Worm (Caenorhabditis elegans) whole organism, L4/young adult: ENCODE results near the gene ZC404.16.

Experiments used
- W03F9.2 ChIP-seq: fragments of 150-350 bp; optimal IDR thresholded peaks from 2 replicates; lab custom pipeline; 2014; ENCODE audit warnings: missing biosample characterization, missing genetic modification characterization
- dao-5 ChIP-seq: sonication (generic microtip); optimal IDR thresholded peaks from 2 replicates; lab custom pipeline; 2016; ENCODE audit warnings: missing genotype, missing genetic modification characterization, moderate library complexity, missing compliant biosample characterization
- him-1 ChIP-seq: sonication (generic microtip); optimal IDR thresholded peaks from 2 replicates; lab custom pipeline; 2016; ENCODE audit warnings: missing genotype, missing genetic modification reagents, missing genetic modification characterization, missing compliant biosample characterization

DNA sequence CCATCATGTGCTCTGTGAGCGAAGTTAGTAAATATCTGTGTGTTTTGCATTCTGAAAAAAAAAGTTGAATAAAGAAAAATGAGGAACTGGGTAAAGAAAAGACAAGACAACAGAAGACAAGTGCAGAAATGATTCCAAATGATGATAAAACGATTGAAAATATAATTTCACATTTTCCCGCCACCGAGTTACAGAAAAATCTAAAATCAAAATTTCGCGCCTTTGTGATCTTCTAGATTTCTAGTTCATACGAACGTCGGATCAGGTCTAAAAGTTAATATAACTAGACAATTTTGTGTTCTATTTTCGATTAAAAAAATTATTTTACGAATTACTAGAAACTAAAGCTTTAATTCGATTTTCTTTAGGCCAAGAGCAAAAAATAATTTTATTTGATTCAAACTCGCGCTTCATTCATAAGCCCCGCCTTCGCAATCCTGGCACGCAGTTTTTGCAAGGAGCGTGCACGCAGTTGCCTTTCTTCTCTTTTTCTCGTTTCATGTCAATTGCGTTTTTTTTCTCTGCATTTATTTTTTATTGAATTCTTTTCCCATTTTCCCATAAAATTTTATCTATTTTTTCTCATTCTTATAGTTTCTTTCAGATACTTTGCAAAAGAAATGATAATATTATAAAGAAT is 11.3 kb upstream of the ZC404.16 start, which contains the start of the genes spn-4 and spe-39:
- peak; percentile 48 for TF ChIP-seq him-1 (tag; lab: Kevin White, UChicago)
- peak; percentile 75 for TF ChIP-seq W03F9.2
- TF ChIP-seq dao-5 (tag; lab: Kevin White, UChicago), result no peak
